Fruit fly (Drosophila melanogaster): ENCODE results near the gene Faf2.

Faf2 gene

dm6 chr2L:18705617-18706046 is 2.9 kb downstream of the Faf2 start, which contains the start of gene Jwa (continued):
- TF ChIP-seq CG10274 (GFP tag; optimal IDR thresholded peaks at IDR 0.05) = peak; percentile 20
- no peak for TF ChIP-seq hth (optimal IDR thresholded peaks at IDR 0.05)
- TF ChIP-seq dan (GFP tag; IDR thresholded peaks at IDR 0.05) = peak; percentile 74
- TF ChIP-seq Elba2 (GFP tag; optimal IDR thresholded peaks at IDR 0.05) = peak; percentile 75
- TF ChIP-seq Poxn (GFP tag; IDR thresholded peaks at IDR 0.05) = peak; percentile 83
- TF ChIP-seq NC2α (GFP tag; optimal IDR thresholded peaks at IDR 0.05) = peak; percentile 43
- peak; percentile 93 for TF ChIP-seq slou (GFP tag; optimal IDR thresholded peaks at IDR 0.05)
- TF ChIP-seq gem (tag; optimal IDR thresholded peaks at IDR 0.05) = peak; percentile 98
- TF ChIP-seq CG16815 (GFP tag; optimal IDR thresholded peaks at IDR 0.05) = peak; percentile 97
- TF ChIP-seq TFAM (GFP tag; optimal IDR thresholded peaks at IDR 0.05) = no peak

dm6 chr2L:18702721-18703488 is 5.6 kb downstream of the Faf2 start, which contains the start of the genes CG10376 and CG10343:
Gene CG10376 (minus strand): TSS chr2L:18703105.
Gene CG10343 (plus strand): TSS chr2L:18703473.
- TF ChIP-seq dpn (GFP tag; optimal IDR thresholded peaks at IDR 0.05) (peak; percentile 53 to 83), Atf-2 (GFP tag; optimal IDR thresholded peaks at IDR 0.05) (peak; percentile 34), CG17186 (GFP tag; optimal IDR thresholded peaks at IDR 0.05) (peak; percentile 37), ase (GFP tag; IDR thresholded peaks at IDR 0.05) (peak; percentile 62; the same call in 1 of the 3 replicates), scrt (GFP tag; optimal IDR thresholded peaks at IDR 0.05) (peak; percentile 89), ro (GFP tag; IDR thresholded peaks at IDR 0.05) (peak; percentile 59), Hey (tag; optimal IDR thresholded peaks at IDR 0.05) (peak; percentile 18), CG31388 (GFP tag; optimal IDR thresholded peaks at IDR 0.05) (peak; percentile 74), CG17328 (GFP tag; IDR thresholded peaks at IDR 0.05) (peak; percentile 72), CG4360 (GFP tag; IDR thresholded peaks at IDR 0.05) (no peak), CG3163 (GFP tag; optimal IDR thresholded peaks at IDR 0.05) (no peak), bsh (GFP tag; optimal IDR thresholded peaks at IDR 0.05) (peak in 1 of 2 experiments; percentile 85), nerfin-2 (GFP tag; IDR thresholded peaks at IDR 0.05; ENCODE audit: partially characterized antibody) (no peak), CG16813 (GFP tag; IDR thresholded peaks at IDR 0.05; ENCODE audit: partially characterized antibody) (no peak), CG12071 (GFP tag; optimal IDR thresholded peaks at IDR 0.05) (no peak), TFAM (GFP tag; optimal IDR thresholded peaks at IDR 0.05) (no peak), lbe (GFP tag; optimal IDR thresholded peaks at IDR 0.05) (peak; percentile 16), NK7.1 (GFP tag; optimal IDR thresholded peaks at IDR 0.05) (no peak), tna (GFP tag; IDR thresholded peaks at IDR 0.05; ENCODE audit: partially characterized antibody) (peak; percentile 35), chif (GFP tag; optimal IDR thresholded peaks at IDR 0.05) (peak in 1 of 2 experiments; percentile 54), Eip74EF (GFP tag; optimal IDR thresholded peaks at IDR 0.05) (peak; percentile 35 to 68), cas (GFP tag; IDR thresholded peaks at IDR 0.05) (peak; percentile 66), pnt (GFP tag; optimal IDR thresholded peaks at IDR 0.05) (peak; percentile 60), CG12299 (tag; optimal IDR thresholded peaks at IDR 0.05) (peak; percentile 87), CG14965 (GFP tag; optimal IDR thresholded peaks at IDR 0.05; ENCODE audit: borderline replicate concordance) (no peak), unc-4 (GFP tag; IDR thresholded peaks at IDR 0.05; ENCODE audit: partially characterized antibody) (peak; percentile 40; the same call in 1 of the 2 replicates), Atf6 (GFP tag; IDR thresholded peaks at IDR 0.05) (peak; percentile 80), CG6813 (GFP tag; optimal IDR thresholded peaks at IDR 0.05) (peak; percentile 11), ap (GFP tag; IDR thresholded peaks at IDR 0.05) (peak; percentile 64), Optix (GFP tag; IDR thresholded peaks at IDR 0.05) (0 out of 3 replicates have a peak, but pooled peaks have one; percentile 41), Sry-δ (GFP tag; optimal IDR thresholded peaks at IDR 0.05) (peak; percentile 19), nmo (GFP tag; optimal IDR thresholded peaks at IDR 0.05) (peak; percentile 98), chn (GFP tag; optimal IDR thresholded peaks at IDR 0.05) (peak; percentile 70), Dbx (GFP tag; IDR thresholded peaks at IDR 0.05) (peak; percentile 90), ttk (GFP tag; IDR thresholded peaks at IDR 0.05) (peak; percentile 84), CG1647 (GFP tag; optimal IDR thresholded peaks at IDR 0.05) (peak; percentile 7), Tbp (GFP tag; optimal IDR thresholded peaks at IDR 0.05) (no peak), CG7987 (GFP tag; optimal IDR thresholded peaks at IDR 0.05) (peak; percentile 58), Asciz (GFP tag; optimal IDR thresholded peaks at IDR 0.05) (peak; percentile 54)
